Worm (Caenorhabditis elegans) whole organism, L1 larva: ENCODE measurements around the gene T19D12.2.
"Not testable (repeated sequence)": the region's sequence is repeated elsewhere in the genome, so short reads cannot be mapped to it uniquely, and the experiment has no call there.

Source experiments
- lin-15B ChIP-seq: fragments of 150-350 bp; sonication (generic microtip); optimal IDR thresholded peaks from 3 replicates; lab custom pipeline; 2014; ENCODE audit warnings: missing biosample characterization, missing genetic modification characterization
- nhr-47 ChIP-seq: sonication (generic microtip); optimal IDR thresholded peaks from 2 replicates; lab custom pipeline; 2016; ENCODE audit warnings: mild to moderate bottlenecking, missing genetic modification characterization, moderate library complexity, missing compliant biosample characterization
- pax-3 ChIP-seq: fragments of 200-800 bp; sonication (Bioruptor generic); optimal IDR thresholded peaks from 2 replicates; lab custom pipeline; 2018; ENCODE audit warnings: mild to moderate bottlenecking, missing genetic modification characterization, moderate library complexity, missing compliant biosample characterization
- pqm-1 ChIP-seq: sonication (generic microtip); optimal IDR thresholded peaks from 3 replicates; lab custom pipeline; 2017; ENCODE audit warnings: missing biosample characterization, missing genetic modification characterization

DNA sequence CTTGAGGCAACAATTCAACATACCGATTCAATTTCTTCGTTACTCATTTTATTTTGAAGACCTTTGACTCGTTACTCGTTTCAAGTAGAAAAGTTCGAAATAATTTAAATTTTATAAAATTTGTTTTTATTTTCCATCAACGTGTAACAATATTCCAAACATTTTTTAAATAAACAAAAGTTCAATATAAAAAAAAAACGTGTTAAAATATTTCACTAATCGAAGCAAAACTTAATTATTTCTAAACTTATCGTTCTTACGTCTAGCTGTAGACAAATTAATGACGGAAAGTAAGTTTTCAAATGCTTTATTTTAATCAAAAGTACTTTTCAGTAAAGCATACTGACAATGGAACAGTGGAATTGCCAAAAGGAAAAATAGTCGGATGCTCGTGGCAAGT lies 34.0 kb upstream of the T19D12.2 start, which contains the start of the genes F54H5.5 and F54H5.2:
- TF ChIP-seq pqm-1 (tag; lab: Kevin White, UChicago); lin-15B; nhr-47 (tag; lab: Kevin White, UChicago); pax-3: not testable (repeated sequence)
